Fruit fly (Drosophila melanogaster): ENCODE measurements around the gene Ir85a.
A peak's percentile ranks its signal among the peaks of the same experiment; 100 is the strongest.

Gene Ir85a

dm6 chr3R:8808518-8808921 is 14.0 kb downstream of the Ir85a start (continued):
- no peak for TF ChIP-seq CG13287 (GFP tag; IDR thresholded peaks at IDR 0.05; ENCODE audit: partially characterized antibody)
- no peak for TF ChIP-seq CG10366 (GFP tag; IDR thresholded peaks at IDR 0.05)
- peak; percentile 88 for TF ChIP-seq CG13775 (GFP tag; optimal IDR thresholded peaks at IDR 0.05)
- peak; percentile 35; the same call in 2 of the 3 replicates for TF ChIP-seq tgo (GFP tag; IDR thresholded peaks at IDR 0.05)
- TF ChIP-seq pnt (GFP tag; optimal IDR thresholded peaks at IDR 0.05), result peak; percentile 57
- no peak for TF ChIP-seq Sin3A (optimal IDR thresholded peaks at IDR 0.05)
- no peak for TF ChIP-seq CG7987 (GFP tag; optimal IDR thresholded peaks at IDR 0.05)
- no peak for TF ChIP-seq repo (GFP tag; optimal IDR thresholded peaks at IDR 0.05)
- no peak for TF ChIP-seq Opbp (GFP tag; IDR thresholded peaks at IDR 0.05; ENCODE audit: partially characterized antibody)
- TF ChIP-seq cwo (GFP tag; optimal IDR thresholded peaks at IDR 0.05), result peak; percentile 8
- no peak for TF ChIP-seq tna (GFP tag; IDR thresholded peaks at IDR 0.05; ENCODE audit: partially characterized antibody)
- peak; percentile 11 for TF ChIP-seq Deaf1 (tag; optimal IDR thresholded peaks at IDR 0.05)
- TF ChIP-seq CG10267 (tag; optimal IDR thresholded peaks at IDR 0.05), result peak; percentile 89
- peak; percentile 49 for TF ChIP-seq cato (GFP tag; optimal IDR thresholded peaks at IDR 0.05; ENCODE audit: borderline replicate concordance)
- no peak for TF ChIP-seq dm (GFP tag; optimal IDR thresholded peaks at IDR 0.05)
- peak; percentile 72 for TF ChIP-seq vvl (GFP tag; IDR thresholded peaks at IDR 0.05)
- TF ChIP-seq Trl (optimal IDR thresholded peaks at IDR 0.05), result no peak
- peak; percentile 17 for TF ChIP-seq Trl (GFP tag; optimal IDR thresholded peaks at IDR 0.05)
- TF ChIP-seq mirr (GFP tag; optimal IDR thresholded peaks at IDR 0.05), result no peak
- no peak for TF ChIP-seq bbx (GFP tag; IDR thresholded peaks at IDR 0.05; ENCODE audit: partially characterized antibody)
- peak; percentile 70 for TF ChIP-seq Blimp-1 (GFP tag; optimal IDR thresholded peaks at IDR 0.05)
- peak; percentile 42 for TF ChIP-seq CG12299 (tag; optimal IDR thresholded peaks at IDR 0.05)
- peak; percentile 41 for TF ChIP-seq CG4854 (GFP tag; optimal IDR thresholded peaks at IDR 0.05)
- TF ChIP-seq chn (GFP tag; optimal IDR thresholded peaks at IDR 0.05), result no peak
- peak; percentile 96 for TF ChIP-seq CG33557 (GFP tag; optimal IDR thresholded peaks at IDR 0.05)
- no peak for TF ChIP-seq Fer3 (tag; optimal IDR thresholded peaks at IDR 0.05)
- TF ChIP-seq CG7839 (tag; optimal IDR thresholded peaks at IDR 0.05), result peak; percentile 80
- TF ChIP-seq gem (tag; optimal IDR thresholded peaks at IDR 0.05), result peak; percentile 91
- peak; percentile 40 for TF ChIP-seq CG33213 (GFP tag; optimal IDR thresholded peaks at IDR 0.05)
- peak; percentile 91 for TF ChIP-seq trem (tag; optimal IDR thresholded peaks at IDR 0.05)
- peak; percentile 57 for TF ChIP-seq ara (GFP tag; IDR thresholded peaks at IDR 0.05)
- peak; percentile 51 for TF ChIP-seq CG8089 (GFP tag; optimal IDR thresholded peaks at IDR 0.05)
- TF ChIP-seq MTF-1 (GFP tag; optimal IDR thresholded peaks at IDR 0.05; ENCODE audit: borderline replicate concordance), result no peak
- TF ChIP-seq bigmax (GFP tag; optimal IDR thresholded peaks at IDR 0.05), result no peak
- peak; percentile 48; the same call in 1 of the 2 replicates for TF ChIP-seq esg (GFP tag; conservative IDR thresholded peaks at IDR 0.05)
- no peak for TF ChIP-seq B-H1 (GFP tag; IDR thresholded peaks at IDR 0.05)
- TF ChIP-seq CG17385 (GFP tag; optimal IDR thresholded peaks at IDR 0.05), result peak; percentile 41
- peak; percentile 63 for TF ChIP-seq CG1603 (tag; optimal IDR thresholded peaks at IDR 0.05)
- no peak for TF ChIP-seq jing (GFP tag; optimal IDR thresholded peaks at IDR 0.05)
- TF ChIP-seq crol (GFP tag; IDR thresholded peaks at IDR 0.05), result no peak
- peak; percentile 97 for TF ChIP-seq sens (GFP tag)
- peak; percentile 81 for TF ChIP-seq zfh1 (GFP tag; IDR thresholded peaks at IDR 0.05)
- peak; percentile 53 for TF ChIP-seq kay (GFP tag; optimal IDR thresholded peaks at IDR 0.05)
- no peak for TF ChIP-seq Hr39 (optimal IDR thresholded peaks at IDR 0.05)
- TF ChIP-seq Ada2b (GFP tag; IDR thresholded peaks at IDR 0.05), result no peak
- no peak for TF ChIP-seq Dp (GFP tag; optimal IDR thresholded peaks at IDR 0.05)
- no peak for TF ChIP-seq CG10321 (GFP tag; IDR thresholded peaks at IDR 0.05)
- peak; percentile 40; the same call in 1 of the 2 replicates for TF ChIP-seq Ptx1 (GFP tag; IDR thresholded peaks at IDR 0.05)
- peak; percentile 61 for TF ChIP-seq slp2 (GFP tag; optimal IDR thresholded peaks at IDR 0.05)
- no peak for TF ChIP-seq prd (optimal IDR thresholded peaks at IDR 0.05)
- TF ChIP-seq prd (GFP tag; IDR thresholded peaks at IDR 0.05), result peak; percentile 87
- TF ChIP-seq CG14441 (GFP tag; IDR thresholded peaks at IDR 0.05), result peak; percentile 6; the same call in 1 of the 2 replicates

Data from whole organism, embryonic.